Worm (Caenorhabditis elegans): ENCODE measurements around the gene lgc-39.

DNA sequence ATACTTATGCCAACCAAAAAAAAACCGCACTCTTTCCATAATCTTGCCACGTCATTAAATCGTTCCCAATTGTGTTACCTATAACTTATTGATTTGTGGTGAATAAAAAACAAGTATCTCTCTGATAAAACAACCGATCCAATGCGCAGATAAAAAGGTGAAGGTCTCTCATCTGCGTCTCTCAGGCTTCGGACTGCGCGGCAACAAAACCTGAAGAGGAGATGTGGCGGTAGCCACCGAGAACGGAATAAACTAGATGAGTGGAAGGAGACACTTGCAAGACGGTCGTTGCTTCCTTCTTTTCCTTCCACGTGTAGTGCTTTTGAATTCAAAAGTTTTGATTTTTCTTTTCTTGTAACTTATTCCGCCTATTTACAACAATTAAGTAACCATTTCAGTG, 49.6 kb downstream of the lgc-39 start, which contains the start of gene fkb-3:
- TF ChIP-seq him-1 (tag; optimal IDR thresholded peaks at IDR 0.05) (no peak), W03F9.2 (tag; optimal IDR thresholded peaks at IDR 0.05) (no peak), dao-5 (tag; optimal IDR thresholded peaks at IDR 0.05) (no peak)

Measured in whole organism, L4/young adult.